Worm (Caenorhabditis elegans) whole organism, mixed stage, embryonic: Measurements from ENCODE around the gene hlh-26.

ENCODE experiments used
- nhr-12 ChIP-seq: fragments of 150-350 bp; optimal IDR thresholded peaks from 2 replicates; lab custom pipeline; 2014; ENCODE audit warnings: missing biosample characterization, missing genetic modification characterization
- snpc-4 ChIP-seq: fragments of 150-350 bp; optimal IDR thresholded peaks from 2 replicates; lab custom pipeline; 2014; ENCODE audit warnings: missing biosample characterization, missing genetic modification characterization

hlh-26 gene

DNA sequence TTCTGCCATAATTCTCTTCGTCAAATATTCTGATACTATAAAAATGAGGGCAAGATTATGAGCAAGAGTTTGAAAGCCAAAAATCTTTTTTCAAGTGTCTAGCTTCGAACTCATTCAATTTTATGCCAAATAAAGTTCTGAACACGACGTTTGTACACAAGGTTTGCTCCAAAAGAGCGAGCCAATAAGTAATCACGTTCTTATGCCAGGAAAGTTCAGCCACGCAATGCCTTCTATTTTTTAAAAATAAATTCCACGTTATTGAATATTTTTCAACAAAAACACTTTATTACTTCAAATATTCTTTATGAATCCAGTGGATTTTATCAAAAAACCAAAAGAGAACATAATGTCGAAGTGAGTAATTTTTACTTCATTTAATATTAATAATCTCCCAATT, 45.7 kb downstream of the hlh-26 start, which contains the start of gene nep-5:
Gene nep-5, plus strand, starts transcription at position 301 of the 400 bp plus-strand sequence.
- no peak for TF ChIP-seq snpc-4 (tag; lab: Kevin White, UChicago)
- TF ChIP-seq nhr-12 (tag; lab: Kevin White, UChicago): no peak
